Fruit fly (Drosophila melanogaster) Kc167 (cell line): Measurements from ENCODE around the gene CG14024.

Experiments used
- Myc ChIP-seq: fragments of >200 bp; optimal IDR thresholded peaks from 2 replicates; lab custom pipeline; 2017; ENCODE audit warnings: missing external identifiers
- Sin3A ChIP-seq: fragments of >200 bp; optimal IDR thresholded peaks from 2 replicates; lab custom pipeline; 2018; ENCODE audit warnings: missing external identifiers
- h ChIP-seq: fragments of >200 bp; optimal IDR thresholded peaks from 3 replicates; lab custom pipeline; 2018; ENCODE audit warnings: missing external identifiers
- insv ChIP-seq: fragments of >200 bp; optimal IDR thresholded peaks from 3 replicates; lab custom pipeline; 2018; ENCODE audit warnings: missing external identifiers
- psq ChIP-seq: fragments of >200 bp; optimal IDR thresholded peaks from 2 replicates; lab custom pipeline; 2017; ENCODE audit warnings: missing external identifiers
- ttk ChIP-seq: sonication (Bioruptor generic); optimal IDR thresholded peaks from 2 replicates; lab custom pipeline; 2017; ENCODE audit warnings: missing external identifiers

DNA sequence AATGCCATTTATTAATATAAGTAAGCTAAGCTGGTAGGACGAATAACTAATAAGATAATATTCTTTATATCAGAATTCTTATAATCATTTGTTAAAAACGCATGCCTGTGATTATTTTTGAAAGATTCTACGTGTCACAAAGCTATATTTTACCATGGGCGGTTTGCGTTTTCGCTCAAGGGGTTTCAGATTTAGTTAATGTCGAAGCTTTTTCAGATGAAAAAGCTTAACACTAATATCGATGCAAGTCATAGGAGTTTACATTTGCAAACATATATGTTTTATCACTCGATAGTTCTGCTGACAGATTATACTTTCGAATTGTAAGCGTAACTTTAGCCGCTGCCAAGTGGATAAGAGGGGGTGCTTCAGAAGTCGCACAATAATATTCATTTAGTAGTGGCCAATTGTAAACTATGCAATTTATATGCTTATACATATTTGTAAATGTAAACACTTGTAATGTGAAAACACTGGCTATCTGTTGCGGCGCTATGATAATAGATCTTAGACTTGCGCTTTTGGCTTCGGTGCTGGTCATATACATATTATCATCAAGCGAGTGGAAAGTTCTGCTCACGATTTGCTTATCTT, 26.4 kb upstream of the CG14024 start:
- TF ChIP-seq insv (lab: Kevin White, UChicago) (no peak), Myc (lab: Kevin White, UChicago) (no peak), psq (lab: Kevin White, UChicago) (no peak), Sin3A (lab: Kevin White, UChicago) (no peak), ttk (lab: Kevin White, UChicago) (no peak), h (lab: Kevin White, UChicago) (no peak)
